Worm (Caenorhabditis elegans) whole organism, late embryonic: ENCODE measurements around the gene M117.1.

ENCODE experiments used
- C08G9.2 ChIP-seq: sonication (generic microtip); optimal IDR thresholded peaks from 2 replicates; lab custom pipeline; 2016; ENCODE audit warnings: mild to moderate bottlenecking, missing genetic modification characterization, moderate library complexity, missing compliant biosample characterization
- C38D4.7 ChIP-seq: fragments of 200-800 bp; sonication (Bioruptor generic); optimal IDR thresholded peaks from 2 replicates; lab custom pipeline; 2018; ENCODE audit warnings: mild to moderate bottlenecking, missing genetic modification characterization, moderate library complexity, missing compliant biosample characterization
- F13H6.1 ChIP-seq: sonication (generic microtip); optimal IDR thresholded peaks from 2 replicates; lab custom pipeline; 2016; ENCODE audit warnings: missing genetic modification characterization, missing compliant biosample characterization
- K09A11.1 ChIP-seq: sonication (generic microtip); optimal IDR thresholded peaks from 2 replicates; lab custom pipeline; 2017; ENCODE audit warnings: antibody characterized with exemption, mild to moderate bottlenecking, missing genetic modification characterization, missing compliant biosample characterization; ENCODE audit not compliant: insufficient read depth
- T23F11.4 ChIP-seq: fragments of 200-800 bp; sonication (Bioruptor generic); optimal IDR thresholded peaks from 2 replicates; lab custom pipeline; 2018; ENCODE audit warnings: mild to moderate bottlenecking, missing genetic modification characterization, missing compliant biosample characterization
- Y22D7AL.16 ChIP-seq: sonication (generic microtip); optimal IDR thresholded peaks from 2 replicates; lab custom pipeline; 2016; ENCODE audit warnings: missing genetic modification characterization, missing compliant biosample characterization
- ahr-1 ChIP-seq: sonication (generic microtip); optimal IDR thresholded peaks from 2 replicates; lab custom pipeline; 2016; ENCODE audit warnings: missing genetic modification characterization, missing compliant biosample characterization
- ama-1 ChIP-seq: fragments of 150-350 bp; optimal IDR thresholded peaks from 2 replicates; lab custom pipeline; 2014
- ceh-14 ChIP-seq: sonication (generic microtip); optimal IDR thresholded peaks from 2 replicates; lab custom pipeline; 2016; ENCODE audit warnings: missing genotype, missing genetic modification characterization, missing compliant biosample characterization
- ceh-18 ChIP-seq: sonication (generic microtip); optimal IDR thresholded peaks from 2 replicates; lab custom pipeline; 2016; ENCODE audit warnings: missing genetic modification characterization, missing compliant biosample characterization
- ceh-19 ChIP-seq: fragments of 200-800 bp; sonication (Bioruptor generic); optimal IDR thresholded peaks from 2 replicates; lab custom pipeline; 2018; ENCODE audit warnings: mild to moderate bottlenecking, missing genetic modification characterization, missing compliant biosample characterization
- ceh-2 ChIP-seq: sonication (generic microtip); optimal IDR thresholded peaks from 2 replicates; lab custom pipeline; 2016; ENCODE audit warnings: missing genotype, missing genetic modification characterization, missing compliant biosample characterization
- ceh-24 ChIP-seq: sonication (generic microtip); optimal IDR thresholded peaks from 2 replicates; lab custom pipeline; 2016; ENCODE audit warnings: mild to moderate bottlenecking, missing genetic modification characterization, missing compliant biosample characterization
- ceh-30 ChIP-seq: fragments of 150-350 bp; optimal IDR thresholded peaks from 2 replicates; lab custom pipeline; 2014; ENCODE audit warnings: missing biosample characterization, missing genetic modification characterization
- ceh-31 ChIP-seq: sonication (generic microtip); optimal IDR thresholded peaks from 2 replicates; lab custom pipeline; 2016; ENCODE audit warnings: missing genetic modification characterization, missing compliant biosample characterization
- ceh-45 ChIP-seq: fragments of 200-800 bp; sonication (Bioruptor generic); IDR thresholded peaks from 2 replicates; pipeline ENCODE4 v1.3.6; 2022; ENCODE audit warnings: missing genetic modification reagents, missing genetic modification characterization, missing compliant biosample characterization
- ceh-6 ChIP-seq: fragments of 200-800 bp; sonication (Bioruptor generic); optimal IDR thresholded peaks from 2 replicates; lab custom pipeline; 2018; ENCODE audit warnings: mild to moderate bottlenecking, missing genetic modification characterization, missing compliant biosample characterization
- dmd-4 ChIP-seq: sonication (generic microtip); optimal IDR thresholded peaks from 2 replicates; lab custom pipeline; 2016; ENCODE audit warnings: borderline replicate concordance, missing genetic modification characterization, missing compliant biosample characterization
- dve-1 ChIP-seq: sonication (generic microtip); optimal IDR thresholded peaks from 2 replicates; lab custom pipeline; 2017; ENCODE audit warnings: antibody characterized with exemption, mild to moderate bottlenecking, missing genetic modification characterization, missing compliant biosample characterization
- elt-2 ChIP-seq: sonication (generic microtip); optimal IDR thresholded peaks from 2 replicates; lab custom pipeline; 2016; ENCODE audit warnings: missing genetic modification reagents, missing genetic modification characterization, missing compliant biosample characterization
- elt-4 ChIP-seq: sonication (generic microtip); optimal IDR thresholded peaks from 2 replicates; lab custom pipeline; 2016; ENCODE audit warnings: missing genetic modification characterization, missing compliant biosample characterization
- eyg-1 ChIP-seq: sonication (generic microtip); optimal IDR thresholded peaks from 2 replicates; lab custom pipeline; 2016; ENCODE audit warnings: missing genotype, missing genetic modification characterization, missing compliant biosample characterization
- fax-1 ChIP-seq: sonication (generic microtip); optimal IDR thresholded peaks from 2 replicates; lab custom pipeline; 2016; ENCODE audit warnings: missing genotype, missing genetic modification characterization, missing compliant biosample characterization
- fkh-10 ChIP-seq: fragments of 150-350 bp; optimal IDR thresholded peaks from 2 replicates; lab custom pipeline; 2014; ENCODE audit warnings: missing biosample characterization, missing genetic modification reagents, missing genetic modification characterization
- hlh-13 ChIP-seq: fragments of 200-800 bp; sonication (Bioruptor generic); optimal IDR thresholded peaks from 2 replicates; lab custom pipeline; 2018; ENCODE audit warnings: mild to moderate bottlenecking, missing genetic modification characterization, missing compliant biosample characterization
- hlh-15 ChIP-seq: sonication (generic microtip); optimal IDR thresholded peaks from 2 replicates; lab custom pipeline; 2016; ENCODE audit warnings: missing genetic modification characterization, missing compliant biosample characterization
- hlh-6 ChIP-seq: sonication (generic microtip); optimal IDR thresholded peaks from 2 replicates; lab custom pipeline; 2016; ENCODE audit warnings: missing genotype, missing genetic modification characterization, missing compliant biosample characterization
- hlh-8 ChIP-seq: sonication (generic microtip); optimal IDR thresholded peaks from 2 replicates; lab custom pipeline; 2016; ENCODE audit warnings: missing genotype, missing genetic modification characterization, missing compliant biosample characterization
- lin-11 ChIP-seq: fragments of 200-800 bp; sonication (Bioruptor generic); optimal IDR thresholded peaks from 2 replicates; lab custom pipeline; 2018; ENCODE audit warnings: mild to moderate bottlenecking, missing genetic modification characterization, missing compliant biosample characterization
- mec-3 ChIP-seq: sonication (generic microtip); optimal IDR thresholded peaks from 2 replicates; lab custom pipeline; 2016; ENCODE audit warnings: borderline replicate concordance, missing genetic modification characterization, missing compliant biosample characterization
- nfya-1 ChIP-seq: sonication (generic microtip); optimal IDR thresholded peaks from 2 replicates; lab custom pipeline; 2017; ENCODE audit warnings: missing genetic modification characterization, mild to moderate bottlenecking, missing compliant biosample characterization, antibody characterized with exemption, moderate library complexity
- nhr-11 ChIP-seq: fragments of 150-350 bp; optimal IDR thresholded peaks from 2 replicates; lab custom pipeline; 2014; ENCODE audit warnings: missing biosample characterization, missing genetic modification characterization
- nhr-232 ChIP-seq: sonication (generic microtip); optimal IDR thresholded peaks from 2 replicates; lab custom pipeline; 2016; ENCODE audit warnings: missing genetic modification characterization, missing compliant biosample characterization
- npax-4 ChIP-seq: sonication (generic microtip); optimal IDR thresholded peaks from 2 replicates; lab custom pipeline; 2016; ENCODE audit warnings: missing genetic modification characterization, missing compliant biosample characterization
- odd-2 ChIP-seq: sonication (generic microtip); optimal IDR thresholded peaks from 2 replicates; lab custom pipeline; 2017; ENCODE audit warnings: antibody characterized with exemption, mild to moderate bottlenecking, missing genetic modification characterization, missing compliant biosample characterization
- pag-3 ChIP-seq: sonication (generic microtip); optimal IDR thresholded peaks from 2 replicates; lab custom pipeline; 2016; ENCODE audit warnings: missing compliant biosample characterization, missing genetic modification characterization, borderline replicate concordance
- pax-1 ChIP-seq: fragments of 150-350 bp; optimal IDR thresholded peaks from 2 replicates; lab custom pipeline; 2014; ENCODE audit warnings: missing biosample characterization, missing genetic modification characterization
- pha-2 ChIP-seq: sonication (generic microtip); optimal IDR thresholded peaks from 2 replicates; lab custom pipeline; 2017; ENCODE audit warnings: mild to moderate bottlenecking, missing genetic modification characterization, missing compliant biosample characterization
- pha-4 ChIP-seq: fragments of 150-350 bp; optimal IDR thresholded peaks from 2 replicates; lab custom pipeline; 2018; ENCODE audit warnings: missing biosample characterization, missing genetic modification reagents, missing genetic modification characterization
- pqm-1 ChIP-seq: sonication (generic microtip); optimal IDR thresholded peaks from 2 replicates; lab custom pipeline; 2016; ENCODE audit warnings: missing genetic modification characterization, missing compliant biosample characterization
- pros-1 ChIP-seq: fragments of 150-350 bp; optimal IDR thresholded peaks from 2 replicates; lab custom pipeline; 2014; ENCODE audit warnings: missing biosample characterization, missing genetic modification reagents, missing genetic modification characterization
- ref-2 ChIP-seq: sonication (generic microtip); optimal IDR thresholded peaks from 2 replicates; lab custom pipeline; 2016; ENCODE audit warnings: missing genetic modification characterization, missing compliant biosample characterization
- rnt-1 ChIP-seq: sonication (generic microtip); optimal IDR thresholded peaks from 2 replicates; lab custom pipeline; 2016; ENCODE audit warnings: missing genetic modification characterization, missing compliant biosample characterization
- sdc-2 ChIP-seq: sonication (generic microtip); optimal IDR thresholded peaks from 2 replicates; lab custom pipeline; 2016; ENCODE audit warnings: missing genotype, missing genetic modification characterization, missing compliant biosample characterization
- sox-2 ChIP-seq: fragments of 200-800 bp; sonication (Bioruptor generic); IDR thresholded peaks from 2 replicates; pipeline ENCODE4 v1.3.6; 2022; ENCODE audit warnings: missing genetic modification reagents, missing genetic modification characterization, missing compliant biosample characterization
- sox-4 ChIP-seq: sonication (generic microtip); optimal IDR thresholded peaks from 2 replicates; lab custom pipeline; 2017; ENCODE audit warnings: mild to moderate bottlenecking, missing genetic modification characterization, inconsistent platforms, missing compliant biosample characterization
- syd-9 ChIP-seq: sonication (generic microtip); optimal IDR thresholded peaks from 2 replicates; lab custom pipeline; 2016; ENCODE audit warnings: mild to moderate bottlenecking, missing genetic modification characterization, moderate library complexity, missing compliant biosample characterization
- tbx-2 ChIP-seq: sonication (generic microtip); optimal IDR thresholded peaks from 2 replicates; lab custom pipeline; 2016; ENCODE audit warnings: missing genetic modification characterization, missing compliant biosample characterization
- unc-3 ChIP-seq, 2 experiments: fragments of 200-800 bp in 1 of 2; sonication (Bioruptor generic) in 1 of 2; sonication (generic microtip) in 1 of 2; conservative IDR thresholded peaks in 1 of 2; optimal IDR thresholded peaks in 1 of 2; 2 replicates each; pipeline versions ENCODE4 v1.3.6 to Lab custom; 2016 to 2022; ENCODE audit warnings: missing compliant biosample characterization in 2 of 2, missing genetic modification characterization in 2 of 2, missing genetic modification reagents in 1 of 2
- unc-42 ChIP-seq: sonication (generic microtip); optimal IDR thresholded peaks from 2 replicates; lab custom pipeline; 2016; ENCODE audit warnings: missing genotype, missing genetic modification characterization, missing compliant biosample characterization
- unc-55 ChIP-seq: sonication (generic microtip); optimal IDR thresholded peaks from 2 replicates; lab custom pipeline; 2017; ENCODE audit warnings: missing biosample characterization, missing genetic modification reagents, missing genetic modification characterization
- unc-86 ChIP-seq: sonication (generic microtip); optimal IDR thresholded peaks from 2 replicates; lab custom pipeline; 2016; ENCODE audit warnings: missing genetic modification characterization, missing compliant biosample characterization
- zip-5 ChIP-seq: sonication (generic microtip); optimal IDR thresholded peaks from 2 replicates; lab custom pipeline; 2016; ENCODE audit warnings: missing genetic modification characterization, missing compliant biosample characterization
- ztf-16 ChIP-seq: sonication (generic microtip); optimal IDR thresholded peaks from 2 replicates; lab custom pipeline; 2017; ENCODE audit warnings: missing genetic modification characterization, missing compliant biosample characterization

M117.1 gene

DNA sequence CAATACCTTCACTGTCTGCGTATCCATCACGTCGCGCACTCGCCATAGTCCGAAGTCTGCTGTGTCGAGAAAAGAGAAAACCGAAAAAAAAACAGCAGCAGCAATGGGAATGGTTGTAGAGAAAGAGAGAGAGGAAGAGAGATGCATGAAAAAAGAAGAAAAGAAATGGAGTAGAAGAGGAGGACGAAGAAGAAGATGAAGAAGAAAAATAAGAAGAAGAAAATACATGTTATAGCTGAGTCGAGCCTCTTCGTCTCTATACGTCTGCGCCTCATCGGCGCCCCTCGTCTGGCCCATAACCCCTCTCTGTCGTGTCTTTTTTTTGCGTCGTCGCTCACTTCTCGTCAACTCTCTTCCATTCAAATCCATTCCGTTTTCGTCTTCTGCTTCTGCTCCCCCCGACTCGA is 4.3 kb upstream of the M117.1 start:
- TF ChIP-seq hlh-8 (tag; lab: Kevin White, UChicago) (no peak), ceh-6 (GFP tag; lab: Kevin White, UChicago) (no peak), hlh-13 (no peak), sox-2 (GFP tag; lab: Robert Waterston, UW) (no peak), mec-3 (tag; lab: Kevin White, UChicago) (no peak), ceh-19 (GFP tag; lab: Kevin White, UChicago) (no peak), T23F11.4 (GFP tag; lab: Kevin White, UChicago) (no peak), pax-1 (tag; lab: Kevin White, UChicago) (no peak), ztf-16 (tag; lab: Kevin White, UChicago) (no peak), ceh-14 (peak; percentile 0), unc-3 (GFP tag; conservative IDR thresholded peaks at IDR 0.05; lab: Robert Waterston, UW) (no peak), unc-3 (tag; optimal IDR thresholded peaks at IDR 0.05; lab: Kevin White, UChicago) (no peak), unc-55 (GFP tag; lab: Kevin White, UChicago) (no peak), elt-2 (no peak), pag-3 (tag; lab: Kevin White, UChicago) (no peak), tbx-2 (tag; lab: Kevin White, UChicago) (peak; percentile 66), dmd-4 (tag; lab: Kevin White, UChicago) (no peak), ama-1 (lab: Kevin White, UChicago) (no peak), ceh-24 (tag; lab: Kevin White, UChicago) (no peak), ahr-1 (tag; lab: Kevin White, UChicago) (no peak), odd-2 (tag; lab: Kevin White, UChicago) (no peak), rnt-1 (tag; lab: Kevin White, UChicago) (no peak), unc-86 (tag; lab: Kevin White, UChicago) (no peak), pros-1 (tag; lab: Kevin White, UChicago) (peak; percentile 27), C08G9.2 (tag; lab: Kevin White, UChicago) (no peak), zip-5 (tag; lab: Kevin White, UChicago) (no peak), nfya-1 (tag; lab: Kevin White, UChicago) (peak; percentile 73), npax-4 (tag; lab: Kevin White, UChicago) (no peak), elt-4 (no peak), unc-42 (tag; lab: Kevin White, UChicago) (peak; percentile 82), sdc-2 (tag; lab: Kevin White, UChicago) (no peak), nhr-11 (no peak), ceh-31 (tag; lab: Kevin White, UChicago) (peak; percentile 58), syd-9 (tag; lab: Kevin White, UChicago) (no peak), C38D4.7 (GFP tag; lab: Kevin White, UChicago) (no peak), ref-2 (tag; lab: Kevin White, UChicago) (no peak), ceh-45 (no peak), hlh-6 (tag; lab: Kevin White, UChicago) (no peak), Y22D7AL.16 (tag; lab: Kevin White, UChicago) (no peak), hlh-15 (tag; lab: Kevin White, UChicago) (no peak), K09A11.1 (no peak), nhr-232 (tag; lab: Kevin White, UChicago) (no peak), lin-11 (no peak), pha-4 (no peak), pha-2 (tag; lab: Kevin White, UChicago) (no peak), sox-4 (tag; lab: Kevin White, UChicago) (no peak), fax-1 (tag; lab: Kevin White, UChicago) (no peak), ceh-18 (tag; lab: Kevin White, UChicago) (peak; percentile 84), pqm-1 (no peak), ceh-30 (tag; lab: Kevin White, UChicago) (no peak), ceh-2 (tag; lab: Kevin White, UChicago) (no peak), fkh-10 (GFP tag; lab: Kevin White, UChicago) (no peak), F13H6.1 (no peak), dve-1 (tag; lab: Kevin White, UChicago) (no peak), eyg-1 (tag; lab: Kevin White, UChicago) (no peak)
